Worm (Caenorhabditis elegans): ENCODE results near the gene C49F8.1.

Gene C49F8.1

DNA sequence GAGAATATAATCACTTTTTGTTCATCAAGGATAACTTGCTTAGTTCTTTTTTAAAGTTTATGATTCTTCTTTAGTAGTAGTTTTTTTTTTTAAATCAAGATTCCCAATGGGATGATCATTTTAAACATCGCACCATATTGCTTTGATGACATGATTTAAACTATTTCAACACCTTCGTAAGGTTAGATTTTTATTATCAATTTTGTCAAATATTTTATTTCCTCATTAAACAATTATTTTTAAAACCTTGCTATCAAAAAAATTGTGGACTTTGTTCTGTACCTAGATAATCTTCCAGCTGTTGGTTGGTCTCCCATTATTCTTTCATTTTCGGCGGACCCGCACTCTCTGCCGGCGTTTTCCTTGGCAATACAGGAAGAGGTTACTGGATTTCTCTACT, 33.4 kb downstream of the C49F8.1 start, which contains the start of gene sir-2.3:
Gene sir-2.3 (plus strand): TSS at position 301 of the 400 bp plus-strand sequence.
- TF ChIP-seq nhr-85 (tag) (no peak), C04F5.9 (tag; optimal IDR thresholded peaks at IDR 0.05) (no peak), unc-130 (tag; optimal IDR thresholded peaks at IDR 0.05) (no peak), efl-3 (GFP tag; optimal IDR thresholded peaks at IDR 0.05) (no peak), unc-86 (tag; optimal IDR thresholded peaks at IDR 0.05) (no peak)

ce11 chrX:13328868-13329267, 35.9 kb downstream of the C49F8.1 start:
- peak; percentile 61 for TF ChIP-seq elt-2 (tag; optimal IDR thresholded peaks at IDR 0.05)
- peak; percentile 94 for TF ChIP-seq fos-1 (tag; optimal IDR thresholded peaks at IDR 0.05)
- TF ChIP-seq unc-62 (GFP tag; optimal IDR thresholded peaks at IDR 0.05): peak; percentile 64
- peak; percentile 88 for TF ChIP-seq C16A3.4 (tag; optimal IDR thresholded peaks at IDR 0.05)
- TF ChIP-seq isw-1 (GFP tag; IDR thresholded peaks at IDR 0.05): peak; percentile 14; the same call in 1 of the 2 replicates
- peak; percentile 90 for TF ChIP-seq blmp-1 (tag; optimal IDR thresholded peaks at IDR 0.05)
- no peak for TF ChIP-seq ceh-90 (tag; optimal IDR thresholded peaks at IDR 0.05)
- peak; percentile 78 for TF ChIP-seq lin-13 (GFP tag; optimal IDR thresholded peaks at IDR 0.05)
- no peak for TF ChIP-seq ama-1 (optimal IDR thresholded peaks at IDR 0.05)
- peak; percentile 96 for TF ChIP-seq nhr-71 (tag; optimal IDR thresholded peaks at IDR 0.05)
- peak; percentile 57 for TF ChIP-seq lin-15B (tag; optimal IDR thresholded peaks at IDR 0.05)
- TF ChIP-seq nhr-12 (tag; optimal IDR thresholded peaks at IDR 0.05): no peak
- TF ChIP-seq rnt-1 (tag; optimal IDR thresholded peaks at IDR 0.05): peak; percentile 89
- peak; percentile 74 for TF ChIP-seq jun-1 (tag; optimal IDR thresholded peaks at IDR 0.05)
- TF ChIP-seq xbp-1 (tag; optimal IDR thresholded peaks at IDR 0.05): peak; percentile 76
- TF ChIP-seq nhr-237 (tag; optimal IDR thresholded peaks at IDR 0.05): peak; percentile 19
- no peak for TF ChIP-seq zag-1 (tag; optimal IDR thresholded peaks at IDR 0.05)
- TF ChIP-seq lsy-2 (tag; optimal IDR thresholded peaks at IDR 0.05): peak; percentile 73 to 89
- TF ChIP-seq lir-3 (tag; optimal IDR thresholded peaks at IDR 0.05; ENCODE audit: poor library complexity): peak; percentile 42
- no peak for TF ChIP-seq ceh-88 (GFP tag; IDR thresholded peaks at IDR 0.05)
- no peak for TF ChIP-seq ztf-11 (tag; optimal IDR thresholded peaks at IDR 0.05)
- TF ChIP-seq swsn-7 (tag; optimal IDR thresholded peaks at IDR 0.05): peak; percentile 74
- TF ChIP-seq nhr-90 (tag; optimal IDR thresholded peaks at IDR 0.05; ENCODE audit: poor library complexity): peak; percentile 51
- 0 out of 2 replicates have a peak, but pooled peaks have one; percentile 4 for TF ChIP-seq unc-98 (GFP tag; IDR thresholded peaks at IDR 0.05)
- peak; percentile 79 for TF ChIP-seq ztf-4 (tag; optimal IDR thresholded peaks at IDR 0.05)
- no peak for TF ChIP-seq unc-30 (tag; optimal IDR thresholded peaks at IDR 0.05)
- TF ChIP-seq dpl-1 (GFP tag; optimal IDR thresholded peaks at IDR 0.05): peak; percentile 50 to 64 (median 59)
- TF ChIP-seq lin-39 (tag; optimal IDR thresholded peaks at IDR 0.05): peak; percentile 96
- TF ChIP-seq nhr-77 (tag; optimal IDR thresholded peaks at IDR 0.05): peak; percentile 65
- peak; percentile 47 for TF ChIP-seq mef-2 (tag; optimal IDR thresholded peaks at IDR 0.05)
- peak; percentile 94 for TF ChIP-seq snu-23 (GFP tag; optimal IDR thresholded peaks at IDR 0.05)
- no peak for TF ChIP-seq aly-2 (tag; optimal IDR thresholded peaks at IDR 0.05)
- peak; percentile 88 for TF ChIP-seq nhr-85 (tag)
- TF ChIP-seq hlh-17 (GFP tag; optimal IDR thresholded peaks at IDR 0.05; ENCODE audit: borderline replicate concordance): no peak
- TF ChIP-seq mep-1 (tag; optimal IDR thresholded peaks at IDR 0.05): peak; percentile 92
- peak; percentile 56 for TF ChIP-seq irx-1 (tag; optimal IDR thresholded peaks at IDR 0.05)
- TF ChIP-seq efl-1 (optimal IDR thresholded peaks at IDR 0.05): peak; percentile 58 to 67
- peak; percentile 49 to 73 for TF ChIP-seq efl-1 (GFP tag; optimal IDR thresholded peaks at IDR 0.05 in 1 of 2)
- peak; percentile 52 to 60 for TF ChIP-seq egl-27 (tag; optimal IDR thresholded peaks at IDR 0.05)
- TF ChIP-seq nhr-19 (GFP tag; conservative IDR thresholded peaks at IDR 0.05): peak; percentile 89
- peak; percentile 93 for TF ChIP-seq pag-3 (tag; optimal IDR thresholded peaks at IDR 0.05; ENCODE audit: borderline replicate concordance, insufficient read depth)
- peak; percentile 83 for TF ChIP-seq tbx-2 (tag; optimal IDR thresholded peaks at IDR 0.05)
- peak; percentile 53 for TF ChIP-seq snpc-4 (tag; optimal IDR thresholded peaks at IDR 0.05)
- TF ChIP-seq nhr-76 (tag; optimal IDR thresholded peaks at IDR 0.05): no peak
- peak; percentile 96 for TF ChIP-seq lin-14 (GFP tag; optimal IDR thresholded peaks at IDR 0.05)
- TF ChIP-seq unc-130 (tag; optimal IDR thresholded peaks at IDR 0.05): peak; percentile 92
- peak; percentile 65 to 83 for TF ChIP-seq lin-35 (GFP tag; optimal IDR thresholded peaks at IDR 0.05)
- peak; percentile 93 for TF ChIP-seq nhr-20 (tag; optimal IDR thresholded peaks at IDR 0.05)
- no peak for TF ChIP-seq fkh-4 (tag; optimal IDR thresholded peaks at IDR 0.05; ENCODE audit: borderline replicate concordance)

All from whole organism, L1 larva.